Fruit fly (Drosophila melanogaster) Kc167 (cell line): Measurements from ENCODE around the gene cutlet.

Experiments used
- insv ChIP-seq: fragments of >200 bp; optimal IDR thresholded peaks from 3 replicates; lab custom pipeline; 2018; ENCODE audit warnings: missing external identifiers
- psq ChIP-seq: fragments of >200 bp; optimal IDR thresholded peaks from 2 replicates; lab custom pipeline; 2017; ENCODE audit warnings: missing external identifiers

DNA sequence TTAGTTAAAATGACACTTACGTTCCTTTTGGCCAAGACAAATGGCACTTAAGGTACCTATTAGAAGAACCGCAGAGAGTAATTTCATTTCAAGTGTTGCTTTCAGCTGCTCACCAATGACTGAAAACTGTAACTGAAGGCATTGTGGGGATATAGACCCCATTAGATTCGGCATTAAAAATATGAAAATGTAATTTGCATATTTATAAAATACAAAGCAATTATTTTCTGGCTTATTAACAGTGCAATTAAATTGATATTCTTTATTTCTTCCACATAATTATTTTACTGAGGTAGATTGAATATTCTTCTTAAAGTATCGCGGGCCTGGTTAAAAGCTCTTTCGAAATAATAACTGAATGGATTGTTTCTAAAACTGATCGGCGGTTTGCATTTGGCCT, 42.5 kb downstream of the cutlet start, which contains the start of gene Sfp24Bd:
- TF ChIP-seq insv = no peak
- no peak for TF ChIP-seq psq (lab: Kevin White, UChicago)
